Worm (Caenorhabditis elegans): ENCODE measurements around the gene ZK1073.1.
A peak's percentile ranks its signal among the peaks of the same experiment; 100 is the strongest.

The ZK1073.1 gene

DNA sequence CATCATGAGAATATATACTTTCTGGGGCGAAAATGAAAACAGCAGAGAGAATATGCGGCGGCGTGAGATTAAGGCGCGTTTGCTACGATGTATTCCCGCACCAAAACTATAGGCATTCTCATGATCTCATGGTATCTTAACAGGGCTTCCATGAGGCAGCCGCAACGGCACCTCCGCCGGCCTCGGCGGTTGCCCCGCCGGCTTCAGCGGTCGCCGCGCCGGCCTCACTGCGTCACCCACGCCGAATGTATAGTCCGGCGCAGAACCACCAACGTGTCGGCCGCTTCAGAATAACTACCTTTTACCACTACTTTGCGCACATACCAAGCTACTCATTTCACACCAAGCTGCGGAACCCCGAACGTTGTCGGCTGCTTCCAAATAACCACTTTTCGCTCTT is 11.0 kb downstream of the ZK1073.1 start:
- TF ChIP-seq fos-1 (tag; optimal IDR thresholded peaks at IDR 0.05) (no peak), mdl-1 (tag; optimal IDR thresholded peaks at IDR 0.05) (no peak), skn-1 (tag; optimal IDR thresholded peaks at IDR 0.05) (no peak), pqm-1 (tag; optimal IDR thresholded peaks at IDR 0.05) (no peak), ceh-16 (tag; optimal IDR thresholded peaks at IDR 0.05) (no peak), nhr-76 (tag; optimal IDR thresholded peaks at IDR 0.05) (no peak), tbx-2 (tag; optimal IDR thresholded peaks at IDR 0.05) (no peak), nhr-67 (tag; optimal IDR thresholded peaks at IDR 0.05) (no peak), elt-1 (tag; optimal IDR thresholded peaks at IDR 0.05) (no peak), lin-15B (tag; optimal IDR thresholded peaks at IDR 0.05) (no peak), snpc-4 (tag; optimal IDR thresholded peaks at IDR 0.05) (no peak), egl-27 (tag; optimal IDR thresholded peaks at IDR 0.05) (no peak), R02D3.7 (tag; optimal IDR thresholded peaks at IDR 0.05) (no peak), eor-1 (tag; optimal IDR thresholded peaks at IDR 0.05) (no peak), ZK546.5 (tag; optimal IDR thresholded peaks at IDR 0.05) (no peak), lsy-12 (tag; optimal IDR thresholded peaks at IDR 0.05) (no peak)

DNA sequence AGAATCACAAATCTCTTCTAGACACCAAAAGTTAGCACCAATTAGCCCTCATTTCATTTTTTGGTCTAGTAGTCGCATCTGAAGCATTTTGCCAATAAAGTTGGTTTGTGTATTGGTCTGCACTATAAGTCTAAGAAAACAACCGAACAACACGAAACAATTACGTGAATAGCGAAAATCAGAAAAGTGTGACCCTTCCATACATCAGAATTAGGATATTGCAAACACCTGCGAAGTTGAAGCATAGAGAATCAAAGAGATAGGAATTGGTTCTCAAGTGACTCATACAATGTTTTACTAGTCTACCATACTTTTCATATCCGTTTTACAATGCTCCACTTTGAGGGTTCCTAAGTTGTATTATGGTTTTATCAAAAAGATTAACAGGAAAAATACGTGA is 11.5 kb downstream of the ZK1073.1 start:
- no peak for TF ChIP-seq nfya-1 (tag; optimal IDR thresholded peaks at IDR 0.05; ENCODE audit: insufficient read depth)

DNA sequence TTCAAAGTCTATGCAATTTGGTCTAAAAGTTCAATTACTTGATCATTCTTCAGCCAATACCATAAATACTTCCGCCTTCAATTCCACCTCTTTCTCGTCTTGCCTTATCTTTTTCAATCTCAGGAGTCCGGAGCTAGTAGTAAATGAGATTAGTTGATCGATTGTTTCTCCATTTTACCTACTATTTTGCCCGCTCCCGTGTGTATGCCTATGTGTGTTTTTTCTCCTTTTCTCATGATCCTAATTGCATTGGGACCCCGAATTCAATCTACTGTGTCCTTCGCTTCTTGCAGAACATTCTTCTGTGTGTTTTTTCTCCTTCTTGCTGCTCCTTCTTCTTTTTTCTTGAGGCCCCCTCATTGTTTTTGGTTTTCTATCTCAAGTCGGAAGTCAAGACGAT is 12.4 kb downstream of the ZK1073.1 start:
- TF ChIP-seq skn-1 (tag; optimal IDR thresholded peaks at IDR 0.05), result no peak
- TF ChIP-seq fkh-10 (GFP tag; optimal IDR thresholded peaks at IDR 0.05), result peak; percentile 62
- TF ChIP-seq elt-3 (tag; optimal IDR thresholded peaks at IDR 0.05), result no peak
- no peak for TF ChIP-seq nhr-76 (tag; optimal IDR thresholded peaks at IDR 0.05)
- no peak for TF ChIP-seq sea-2 (GFP tag; optimal IDR thresholded peaks at IDR 0.05)
- TF ChIP-seq snpc-4 (tag; optimal IDR thresholded peaks at IDR 0.05), result no peak
- TF ChIP-seq zag-1 (tag; optimal IDR thresholded peaks at IDR 0.05), result no peak
- TF ChIP-seq ama-1 (optimal IDR thresholded peaks at IDR 0.05), result no peak
- TF ChIP-seq egl-27 (tag; optimal IDR thresholded peaks at IDR 0.05), result no peak
- TF ChIP-seq unc-62 (GFP tag; optimal IDR thresholded peaks at IDR 0.05), result no peak
- no peak for TF ChIP-seq ceh-16 (tag; optimal IDR thresholded peaks at IDR 0.05)
- TF ChIP-seq aly-2 (tag; optimal IDR thresholded peaks at IDR 0.05), result no peak
- no peak for TF ChIP-seq unc-39 (tag; optimal IDR thresholded peaks at IDR 0.05)
- no peak for TF ChIP-seq jun-1 (tag; optimal IDR thresholded peaks at IDR 0.05)
- no peak for TF ChIP-seq pha-4 (tag; optimal IDR thresholded peaks at IDR 0.05)
- TF ChIP-seq lin-39 (tag; optimal IDR thresholded peaks at IDR 0.05), result peak; percentile 1
- no peak for TF ChIP-seq nhr-43 (tag; optimal IDR thresholded peaks at IDR 0.05; ENCODE audit: poor library complexity, severe bottlenecking)
- no peak for TF ChIP-seq nfya-1 (tag; optimal IDR thresholded peaks at IDR 0.05; ENCODE audit: insufficient read depth)

DNA sequence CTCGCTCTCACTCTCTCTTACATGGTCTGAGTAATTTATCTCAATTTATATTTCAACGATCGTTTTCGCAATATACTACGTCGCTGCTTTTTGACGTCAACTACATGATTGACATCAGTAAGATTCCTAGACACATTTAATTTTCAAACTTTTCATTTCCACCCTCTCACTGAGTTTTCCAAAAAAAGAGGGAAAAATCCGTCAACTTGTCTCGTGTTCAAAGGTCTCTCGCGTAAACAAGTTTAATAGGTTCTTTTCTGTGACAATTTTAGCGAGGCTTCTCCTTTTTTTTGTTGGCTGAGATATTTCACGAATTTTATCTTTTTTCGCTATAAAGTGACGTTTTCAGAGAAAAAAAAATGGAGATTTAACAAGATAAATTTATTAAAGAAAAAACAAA is 14.7 kb downstream of the ZK1073.1 start:
- no peak for TF ChIP-seq ztf-11 (tag; optimal IDR thresholded peaks at IDR 0.05)
- peak; percentile 10 for TF ChIP-seq fkh-10 (GFP tag; optimal IDR thresholded peaks at IDR 0.05)
- TF ChIP-seq elt-2 (tag; optimal IDR thresholded peaks at IDR 0.05), result no peak

DNA sequence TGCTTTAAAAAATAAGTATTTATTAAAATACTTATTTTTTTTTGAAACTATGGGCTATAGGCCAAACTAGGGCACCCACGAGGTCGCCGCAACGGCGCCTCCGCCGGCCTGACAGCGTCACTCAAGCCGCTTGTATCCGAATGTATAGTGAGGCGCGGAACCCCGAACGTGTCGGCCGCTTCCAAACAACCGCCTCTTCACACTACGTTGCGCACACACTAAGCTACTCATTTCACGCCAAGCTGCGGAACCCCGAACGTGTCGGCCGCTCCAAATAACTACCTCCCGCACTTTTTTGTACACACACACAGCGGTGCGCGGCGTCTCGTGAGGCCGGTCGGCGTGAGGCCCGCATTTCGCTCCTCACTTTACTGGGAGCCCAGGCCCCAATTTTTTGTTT is 15.7 kb downstream of the ZK1073.1 start:
- no peak for TF ChIP-seq fkh-10 (GFP tag; optimal IDR thresholded peaks at IDR 0.05)
- no peak for TF ChIP-seq R02D3.7 (tag; optimal IDR thresholded peaks at IDR 0.05)
- TF ChIP-seq lin-39 (tag; optimal IDR thresholded peaks at IDR 0.05), result no peak
- no peak for TF ChIP-seq daf-12 (tag; optimal IDR thresholded peaks at IDR 0.05)
- no peak for TF ChIP-seq ceh-28 (tag; optimal IDR thresholded peaks at IDR 0.05)
- TF ChIP-seq nhr-12 (tag; optimal IDR thresholded peaks at IDR 0.05), result no peak
- no peak for TF ChIP-seq nhr-237 (tag; optimal IDR thresholded peaks at IDR 0.05)
- no peak for TF ChIP-seq unc-39 (tag; optimal IDR thresholded peaks at IDR 0.05)
- no peak for TF ChIP-seq egl-5 (tag; optimal IDR thresholded peaks at IDR 0.05)
- TF ChIP-seq lin-15B (tag; optimal IDR thresholded peaks at IDR 0.05), result no peak
- no peak for TF ChIP-seq nhr-25 (tag; optimal IDR thresholded peaks at IDR 0.05)
- TF ChIP-seq nhr-43 (tag; optimal IDR thresholded peaks at IDR 0.05; ENCODE audit: poor library complexity, severe bottlenecking), result no peak
- no peak for TF ChIP-seq nhr-28 (tag; optimal IDR thresholded peaks at IDR 0.05)
- TF ChIP-seq elt-2 (tag; optimal IDR thresholded peaks at IDR 0.05), result no peak
- no peak for TF ChIP-seq nhr-11 (tag; optimal IDR thresholded peaks at IDR 0.05)
- TF ChIP-seq hmg-11 (tag; optimal IDR thresholded peaks at IDR 0.05), result no peak
- TF ChIP-seq ZK546.5 (tag; optimal IDR thresholded peaks at IDR 0.05), result no peak
- TF ChIP-seq pqm-1 (tag; optimal IDR thresholded peaks at IDR 0.05), result no peak
- TF ChIP-seq lsy-12 (tag; optimal IDR thresholded peaks at IDR 0.05), result no peak
- TF ChIP-seq sea-2 (GFP tag; optimal IDR thresholded peaks at IDR 0.05), result no peak

All from whole organism, L3 larva.